Fruit fly (Drosophila melanogaster): ENCODE data around the gene CG33062.
"Not testable (repeated sequence)": the region's sequence is repeated elsewhere in the genome, so short reads cannot be mapped to it uniquely, and the experiment has no call there.

The CG33062 gene

DNA sequence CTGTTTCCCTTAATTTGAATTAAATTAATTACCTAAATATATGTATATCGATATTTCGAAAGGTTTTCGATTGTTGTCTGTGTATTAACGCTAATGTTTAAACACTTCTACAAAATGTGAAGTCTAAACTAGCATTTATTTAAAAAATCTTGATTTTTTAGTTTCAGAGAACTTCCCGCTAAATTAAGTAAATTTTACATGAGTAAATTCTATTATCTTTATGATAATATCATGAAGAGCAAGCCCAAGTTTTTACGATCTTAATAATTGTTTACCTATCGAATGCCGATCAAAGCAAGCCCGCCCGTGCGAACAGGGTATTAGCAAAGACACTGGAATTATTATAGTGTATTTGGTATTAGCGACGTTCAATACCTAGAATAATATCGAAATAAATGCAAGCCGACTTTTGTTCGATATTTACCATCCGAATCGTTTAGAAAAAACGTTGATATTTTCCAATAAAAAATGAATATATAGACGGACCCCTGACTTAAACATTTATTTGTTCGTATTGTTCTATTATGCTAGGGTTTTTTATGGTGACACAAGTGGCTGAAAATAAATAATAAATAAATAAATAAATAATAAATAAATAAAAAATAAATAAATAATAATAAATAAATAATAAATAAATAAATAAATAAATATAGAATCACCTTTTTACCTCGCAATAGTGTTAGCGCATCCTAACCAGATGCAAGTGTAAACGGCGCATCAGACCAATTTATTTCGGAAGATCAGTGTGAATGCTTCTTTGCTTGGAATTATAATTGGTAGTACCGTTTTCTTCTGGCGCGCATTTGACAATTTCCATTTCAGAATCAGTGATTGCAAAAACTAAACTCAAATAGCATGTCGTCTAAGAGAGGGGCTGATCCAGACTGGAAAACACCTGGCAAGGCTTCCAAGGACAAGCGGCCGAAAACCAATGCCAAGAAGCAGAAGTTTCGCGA, at the start of gene CG33062, which contains the start of gene Chd3:
Gene CG33062 (minus strand): TSS at position 51 of the 956 bp plus-strand sequence.
Gene Chd3 (plus strand): TSS at position 780 of the 956 bp plus-strand sequence.
- no peak for TF ChIP-seq CG17801 (GFP tag; optimal IDR thresholded peaks at IDR 0.05; ENCODE audit: partially characterized antibody)

DNA sequence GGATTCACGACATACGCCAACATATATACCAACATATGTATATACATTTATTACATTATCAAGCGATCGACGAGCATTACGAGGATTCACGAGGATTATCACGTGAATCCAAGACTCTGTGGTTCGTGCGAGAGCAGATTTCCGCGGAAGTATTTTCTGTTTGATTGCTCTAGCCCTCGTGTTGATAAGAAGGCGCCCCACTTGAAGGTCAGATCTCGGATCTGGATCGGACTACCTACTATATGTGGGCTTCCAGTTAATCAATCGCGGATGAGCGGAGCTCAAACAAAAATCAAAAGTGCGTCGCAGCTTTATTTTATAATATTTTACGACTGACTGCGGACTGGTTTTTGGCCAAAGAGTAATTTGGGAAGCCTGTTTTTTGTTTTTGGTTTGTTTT, 48.7 kb upstream of the CG33062 start:
- TF ChIP-seq CG17801 (GFP tag; optimal IDR thresholded peaks at IDR 0.05; ENCODE audit: partially characterized antibody): no peak

DNA sequence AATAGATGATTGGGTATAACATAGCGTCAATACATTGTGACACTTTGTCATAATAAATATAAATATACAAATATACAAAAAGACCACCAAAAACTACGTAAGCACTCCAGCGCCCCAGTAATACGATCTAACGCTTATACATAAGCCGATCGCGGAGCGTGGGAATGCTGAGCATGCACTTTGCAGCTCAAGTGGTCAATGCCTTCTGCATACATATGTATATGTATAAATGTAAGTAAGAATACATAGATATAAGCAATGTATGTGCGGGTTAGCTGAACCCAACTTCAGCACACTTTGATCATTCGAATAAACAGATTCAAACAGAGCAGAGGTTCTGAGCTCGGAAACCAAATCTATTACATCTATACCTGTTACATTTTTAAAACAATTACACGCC, 41.0 kb upstream of the CG33062 start, which contains the start of gene CG32212:
Gene CG32212 (plus strand): TSS at position 301 of the 400 bp plus-strand sequence.
- TF ChIP-seq CG17801 (GFP tag; optimal IDR thresholded peaks at IDR 0.05; ENCODE audit: partially characterized antibody): not testable (repeated sequence)

DNA sequence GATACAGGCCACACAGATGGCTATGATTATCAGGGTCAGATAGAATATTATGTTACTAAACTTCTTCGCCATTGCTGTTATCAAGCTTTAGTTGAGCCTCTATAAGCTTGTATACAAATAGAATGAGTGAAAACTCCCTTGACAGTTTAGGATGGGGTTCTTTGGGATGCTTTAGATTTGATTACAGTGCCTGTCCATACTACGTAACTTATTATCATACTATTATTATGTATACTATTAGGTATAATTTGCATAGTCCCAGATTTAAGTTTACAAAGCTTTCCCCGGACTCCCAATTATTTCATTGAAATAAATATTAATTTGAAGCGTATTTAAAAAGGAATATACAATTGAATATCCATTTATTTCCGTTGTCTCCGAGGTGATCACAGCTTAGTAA, 40.2 kb upstream of the CG33062 start, which contains the start of gene brv1:
Gene brv1 (minus strand): TSS at position 101 of the 400 bp plus-strand sequence.
- TF ChIP-seq CG17801 (GFP tag; optimal IDR thresholded peaks at IDR 0.05; ENCODE audit: partially characterized antibody): no peak

DNA sequence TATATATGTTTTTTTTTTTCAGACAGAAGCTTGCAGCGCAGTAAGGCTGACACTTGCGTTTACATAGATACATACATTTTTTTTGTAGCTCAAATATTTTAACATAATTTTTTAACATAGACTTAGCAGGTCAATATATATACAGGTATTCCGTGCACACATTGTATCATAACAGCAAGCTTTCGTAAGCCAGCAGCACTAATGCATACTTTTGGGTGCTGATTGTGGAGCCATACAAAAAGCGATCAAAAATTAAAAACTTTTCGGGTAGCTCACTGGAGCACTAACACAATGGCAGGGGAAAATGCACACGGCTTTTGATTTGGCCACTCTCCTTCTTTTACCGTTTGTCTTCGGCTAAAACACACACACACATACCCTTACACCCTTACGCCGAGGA, 36.8 kb upstream of the CG33062 start:
- no peak for TF ChIP-seq CG17801 (GFP tag; optimal IDR thresholded peaks at IDR 0.05; ENCODE audit: partially characterized antibody)

DNA sequence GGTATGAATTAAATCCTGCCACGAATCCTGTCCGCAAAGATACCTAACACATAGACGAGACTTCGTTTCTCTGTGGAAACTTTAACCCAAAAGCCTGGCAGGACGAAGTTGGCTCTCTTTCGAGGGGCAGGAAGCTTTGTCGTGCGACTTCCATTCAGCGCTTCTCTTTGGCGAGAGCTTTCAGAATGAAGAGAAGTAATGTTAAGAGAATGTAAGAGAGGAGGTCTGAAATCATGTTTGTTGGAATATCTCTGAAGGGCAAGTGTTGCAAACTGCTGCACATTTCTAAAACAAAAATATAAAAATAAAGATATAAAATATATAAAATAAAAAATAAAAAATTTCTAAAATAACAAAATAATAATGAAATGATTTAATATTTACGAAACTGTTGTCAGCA, 35.8 kb upstream of the CG33062 start:
- TF ChIP-seq CG17801 (GFP tag; optimal IDR thresholded peaks at IDR 0.05; ENCODE audit: partially characterized antibody): no peak

DNA sequence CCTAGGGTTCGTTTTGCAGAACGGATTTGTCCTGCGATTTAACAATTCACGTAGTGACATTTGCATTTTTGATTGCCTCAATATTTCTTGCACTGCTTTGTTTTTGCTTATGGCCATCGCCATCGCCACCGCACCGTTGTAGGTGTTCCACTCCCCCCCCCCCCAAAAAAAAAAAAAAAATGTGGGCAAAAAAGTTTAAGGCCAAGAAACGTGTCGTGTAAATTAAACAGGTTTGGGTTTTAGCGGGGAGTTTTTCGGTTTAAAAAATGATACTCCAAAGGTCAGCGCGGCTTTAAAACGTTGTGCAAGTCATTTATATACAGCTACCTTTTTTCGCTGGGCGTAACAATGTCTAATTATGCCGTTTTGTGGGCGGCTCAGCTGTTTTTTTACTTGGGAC, 35.0 kb upstream of the CG33062 start:
- no peak for TF ChIP-seq CG17801 (GFP tag; optimal IDR thresholded peaks at IDR 0.05; ENCODE audit: partially characterized antibody)

DNA sequence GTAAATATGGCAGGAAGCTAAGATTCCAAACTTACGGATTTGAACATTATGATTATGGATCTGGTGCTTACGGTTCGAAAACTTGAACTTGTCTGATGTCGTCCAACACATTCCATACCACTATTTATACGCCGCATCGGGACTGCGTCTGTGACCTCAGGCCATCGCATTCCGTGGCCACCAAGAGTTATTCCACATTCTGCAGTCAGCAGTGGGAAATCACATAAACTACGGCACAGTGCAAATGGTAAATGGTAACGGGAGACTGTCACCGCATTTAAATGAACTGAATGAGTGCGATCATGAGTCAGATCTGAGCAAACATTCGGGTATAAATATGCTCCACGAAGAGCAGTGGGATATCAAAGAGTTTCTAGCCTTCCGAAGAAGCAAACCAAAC, 29.2 kb upstream of the CG33062 start, which contains the start of the genes CG18294 and CG32213:
Gene CG18294 (minus strand): TSS at position 101 of the 400 bp plus-strand sequence.
Gene CG32213 (plus strand): TSS at position 362 of the 400 bp plus-strand sequence.
- not testable (repeated sequence) for TF ChIP-seq CG17801 (GFP tag; optimal IDR thresholded peaks at IDR 0.05; ENCODE audit: partially characterized antibody)

DNA sequence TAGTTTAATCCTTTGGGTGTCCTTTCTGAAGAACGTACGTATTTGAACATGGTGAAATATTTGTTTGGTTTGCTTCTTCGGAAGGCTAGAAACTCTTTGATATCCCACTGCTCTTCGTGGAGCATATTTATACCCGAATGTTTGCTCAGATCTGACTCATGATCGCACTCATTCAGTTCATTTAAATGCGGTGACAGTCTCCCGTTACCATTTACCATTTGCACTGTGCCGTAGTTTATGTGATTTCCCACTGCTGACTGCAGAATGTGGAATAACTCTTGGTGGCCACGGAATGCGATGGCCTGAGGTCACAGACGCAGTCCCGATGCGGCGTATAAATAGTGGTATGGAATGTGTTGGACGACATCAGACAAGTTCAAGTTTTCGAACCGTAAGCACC, 25.9 kb upstream of the CG33062 start, which contains the start of the genes 825-Oak and CG12519:
Gene 825-Oak (minus strand): TSS at position 101 of the 400 bp plus-strand sequence.
Gene CG12519 (plus strand): TSS at position 364 of the 400 bp plus-strand sequence.
- not testable (repeated sequence) for TF ChIP-seq CG17801 (GFP tag; optimal IDR thresholded peaks at IDR 0.05; ENCODE audit: partially characterized antibody)

DNA sequence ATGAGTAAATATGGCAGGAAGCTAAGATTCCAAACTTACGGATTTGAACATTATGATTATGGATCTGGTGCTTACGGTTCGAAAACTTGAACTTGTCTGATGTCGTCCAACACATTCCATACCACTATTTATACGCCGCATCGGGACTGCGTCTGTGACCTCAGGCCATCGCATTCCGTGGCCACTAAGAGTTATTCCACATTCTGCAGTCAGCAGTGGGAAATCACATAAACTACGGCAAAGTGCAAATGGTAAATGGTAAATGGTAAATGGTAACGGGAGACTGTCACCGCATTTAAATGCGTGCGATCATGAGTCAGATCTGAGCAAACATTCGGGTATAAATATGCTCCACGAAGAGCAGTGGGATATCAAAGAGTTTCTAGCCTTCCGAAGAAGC, 20.7 kb upstream of the CG33062 start, which contains the start of the genes CG14096 and CG32214:
Gene CG14096 (minus strand): TSS at position 101 of the 400 bp plus-strand sequence.
Gene CG32214 (plus strand): TSS at position 368 of the 400 bp plus-strand sequence.
- TF ChIP-seq CG17801 (GFP tag; optimal IDR thresholded peaks at IDR 0.05; ENCODE audit: partially characterized antibody): not testable (repeated sequence)

DNA sequence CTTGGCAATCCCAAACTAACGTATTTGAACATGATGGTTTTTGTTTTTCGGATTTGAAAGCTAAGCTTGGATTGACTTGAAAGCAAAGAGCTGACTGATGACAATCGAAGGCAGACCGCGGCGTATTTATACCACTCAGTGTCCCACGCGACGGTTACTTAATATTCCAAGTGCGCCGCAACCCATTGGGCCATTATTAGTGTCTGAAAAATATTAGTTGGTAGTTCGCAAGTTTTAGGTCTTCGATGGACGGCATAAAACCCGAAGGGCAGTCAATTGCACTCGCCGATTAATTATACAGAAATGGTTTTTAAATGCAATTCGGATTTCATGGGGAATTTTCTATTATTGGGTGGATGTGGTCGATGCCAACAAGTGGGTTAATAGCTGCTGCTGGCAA, 18.4 kb upstream of the CG33062 start, which contains the start of gene CG14095:
Gene CG14095 (minus strand): TSS at position 101 of the 400 bp plus-strand sequence.
- no peak for TF ChIP-seq CG17801 (GFP tag; optimal IDR thresholded peaks at IDR 0.05; ENCODE audit: partially characterized antibody)

DNA sequence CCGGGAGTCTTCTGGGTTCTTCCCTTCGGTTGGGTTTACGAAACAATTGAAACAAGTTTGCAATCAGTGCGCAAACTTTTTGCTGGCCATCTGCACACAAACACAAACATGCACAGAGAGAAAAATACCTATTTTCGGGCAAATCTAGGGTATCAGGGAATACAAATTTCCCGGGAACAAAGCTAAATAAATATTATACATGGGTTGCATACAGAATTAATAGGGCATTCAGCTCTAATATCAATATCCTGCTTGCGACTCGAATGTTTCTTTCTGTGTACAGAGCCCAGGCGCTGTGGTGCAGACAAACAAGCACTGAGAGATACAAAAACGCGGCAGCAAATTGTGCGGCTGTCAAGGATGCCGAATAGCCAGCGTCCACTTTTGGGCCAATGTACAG, 2.2 kb downstream of the CG33062 start:
- TF ChIP-seq CG17801 (GFP tag; optimal IDR thresholded peaks at IDR 0.05; ENCODE audit: partially characterized antibody): no peak

DNA sequence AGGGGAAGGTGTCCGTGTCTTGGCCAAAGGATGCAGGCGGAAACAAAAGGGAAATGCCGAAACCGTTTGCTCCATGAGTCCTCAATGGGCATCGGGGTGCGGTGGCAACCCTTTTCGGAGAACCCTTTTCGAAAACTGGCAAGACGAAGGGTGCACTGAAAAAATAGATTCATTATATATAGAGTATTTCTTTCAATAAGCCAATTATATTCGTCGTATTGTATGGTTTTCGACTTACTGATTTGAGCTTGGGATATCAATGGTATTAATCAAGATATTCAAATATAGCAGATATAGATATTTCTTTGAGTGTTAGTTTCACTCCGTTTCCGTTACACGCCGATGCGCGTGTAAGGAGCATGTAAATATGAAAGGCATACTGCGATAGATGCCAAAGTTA, 4.0 kb downstream of the CG33062 start:
- TF ChIP-seq CG17801 (GFP tag; optimal IDR thresholded peaks at IDR 0.05; ENCODE audit: partially characterized antibody): no peak

DNA sequence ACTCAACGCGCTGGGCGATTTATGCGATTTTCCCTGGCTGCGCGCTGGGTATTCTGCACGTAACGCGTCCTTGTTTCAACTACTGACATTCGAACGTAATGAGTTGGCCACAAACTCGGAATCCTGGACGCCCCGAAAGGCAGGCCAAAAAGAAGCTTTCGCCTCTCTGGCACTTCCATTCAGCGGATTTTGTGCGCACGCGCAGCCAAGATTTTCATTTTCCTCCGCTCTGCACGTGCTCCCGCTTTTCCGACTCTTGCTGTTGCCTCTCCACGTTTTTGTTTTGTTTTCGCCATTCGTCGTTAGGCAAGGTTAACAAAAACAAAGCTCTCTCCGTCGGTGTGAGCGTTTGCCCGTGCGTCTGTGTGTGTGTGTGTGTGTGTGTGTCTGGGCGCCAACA, 33.4 kb downstream of the CG33062 start, which contains the start of gene CG32206:
Gene CG32206 (minus strand): TSS at position 101 of the 400 bp plus-strand sequence.
- no peak for TF ChIP-seq CG17801 (GFP tag; optimal IDR thresholded peaks at IDR 0.05; ENCODE audit: partially characterized antibody)
